Fruit fly (Drosophila melanogaster): ENCODE measurements around the gene Cpr62Ba.
A peak's percentile ranks its signal among the peaks of the same experiment; 100 is the strongest.

Cpr62Ba gene

DNA sequence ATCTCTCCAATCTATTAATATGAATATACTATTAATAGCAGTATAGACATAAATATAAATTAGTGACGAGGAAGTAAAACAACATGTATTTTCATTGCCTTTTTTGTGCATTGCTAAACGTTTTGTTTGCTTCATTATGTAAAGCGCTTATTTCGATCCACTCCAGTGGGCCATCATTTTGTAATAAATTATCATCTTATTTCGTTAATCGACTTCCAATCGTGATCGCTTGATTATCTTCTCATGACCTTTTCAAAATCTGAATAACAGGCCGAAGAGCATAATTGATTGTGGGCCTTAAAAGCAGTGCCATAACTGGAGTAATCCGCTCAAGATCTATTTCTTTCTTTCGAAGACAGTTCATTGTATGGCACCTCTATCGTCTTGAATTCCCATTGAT is 14.2 kb downstream of the Cpr62Ba start:
- no peak for TF ChIP-seq Eip78C (GFP tag)
- TF ChIP-seq CG10631 (GFP tag; optimal IDR thresholded peaks at IDR 0.05): no peak
- no peak for TF ChIP-seq OdsH (GFP tag; optimal IDR thresholded peaks at IDR 0.05)
- TF ChIP-seq achi (GFP tag; optimal IDR thresholded peaks at IDR 0.05): no peak
- TF ChIP-seq CG8119 (GFP tag; IDR thresholded peaks at IDR 0.05): no peak
- no peak for TF ChIP-seq cyc (GFP tag; optimal IDR thresholded peaks at IDR 0.05)
- TF ChIP-seq Sox14 (GFP tag; optimal IDR thresholded peaks at IDR 0.05): no peak
- TF ChIP-seq dsx (GFP tag; optimal IDR thresholded peaks at IDR 0.05; ENCODE audit: poor library complexity, severe bottlenecking): no peak
- TF ChIP-seq Ets21C (GFP tag; optimal IDR thresholded peaks at IDR 0.05): no peak
- TF ChIP-seq CG11902 (GFP tag; optimal IDR thresholded peaks at IDR 0.05): no peak

DNA sequence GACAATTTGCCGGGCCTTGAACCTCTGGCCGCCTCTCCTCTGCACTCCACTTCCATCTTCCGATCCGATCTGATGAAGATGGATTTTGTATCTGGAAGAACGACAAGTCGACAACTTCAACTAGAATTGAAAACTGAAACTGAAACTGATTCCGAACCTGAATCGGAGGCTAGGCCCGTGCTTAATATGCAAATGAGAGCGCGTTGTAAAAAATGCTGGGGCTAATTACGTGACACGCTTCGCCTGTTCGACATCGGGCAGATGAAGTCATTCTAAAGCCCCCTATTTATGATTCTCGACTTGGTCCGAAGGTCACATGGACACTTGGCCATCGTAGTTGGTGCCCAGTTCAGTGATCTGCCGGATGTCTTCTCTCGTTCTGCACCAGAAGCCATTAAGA is 15.0 kb downstream of the Cpr62Ba start:
- TF ChIP-seq CG34406 (GFP tag; optimal IDR thresholded peaks at IDR 0.05): no peak
- TF ChIP-seq Sox14 (GFP tag; optimal IDR thresholded peaks at IDR 0.05): no peak
- TF ChIP-seq topi (GFP tag; optimal IDR thresholded peaks at IDR 0.05): no peak
- TF ChIP-seq CG4318 (GFP tag; optimal IDR thresholded peaks at IDR 0.05): no peak
- TF ChIP-seq pdm3 (GFP tag; optimal IDR thresholded peaks at IDR 0.05): no peak
- TF ChIP-seq Eip93F (GFP tag; optimal IDR thresholded peaks at IDR 0.05): no peak
- no peak for TF ChIP-seq CG6854 (GFP tag; optimal IDR thresholded peaks at IDR 0.05)
- TF ChIP-seq achi (GFP tag; optimal IDR thresholded peaks at IDR 0.05): no peak
- no peak for TF ChIP-seq Hr39 (GFP tag; optimal IDR thresholded peaks at IDR 0.05)
- TF ChIP-seq eg (GFP tag; IDR thresholded peaks at IDR 0.05): no peak
- no peak for TF ChIP-seq CG15336 (GFP tag; IDR thresholded peaks at IDR 0.05)

DNA sequence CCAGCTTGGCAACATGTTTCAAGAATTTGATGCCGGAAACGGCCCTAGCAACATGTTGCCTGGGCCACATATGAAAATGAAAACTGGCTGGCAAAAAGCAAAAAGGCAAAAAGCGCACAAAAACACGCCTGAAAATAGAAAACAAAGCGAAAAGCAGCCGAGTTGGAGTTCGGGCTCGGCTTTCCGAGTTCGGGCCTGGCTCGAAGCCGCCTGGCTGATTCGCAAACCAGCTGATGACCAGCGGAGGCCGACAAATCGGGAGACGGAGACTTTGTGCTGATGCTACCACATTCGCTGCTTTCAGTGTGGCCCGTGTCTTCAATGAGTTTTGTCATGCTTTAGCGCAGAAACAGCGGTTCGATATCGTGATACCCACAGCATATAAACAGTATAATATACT is 21.3 kb downstream of the Cpr62Ba start, which contains the start of gene GV1:
Gene GV1, plus strand, starts transcription at position 301 of the 400 bp plus-strand sequence.
- TF ChIP-seq vri (GFP tag; optimal IDR thresholded peaks at IDR 0.05): peak; percentile 42
- TF ChIP-seq Hr38 (GFP tag; optimal IDR thresholded peaks at IDR 0.05): no peak
- no peak for TF ChIP-seq CG31627 (GFP tag; optimal IDR thresholded peaks at IDR 0.05)
- no peak for TF ChIP-seq CG8319 (GFP tag; optimal IDR thresholded peaks at IDR 0.05)
- peak; percentile 82 for TF ChIP-seq CG15336 (GFP tag; IDR thresholded peaks at IDR 0.05)
- TF ChIP-seq eg (GFP tag; IDR thresholded peaks at IDR 0.05): peak; percentile 89
- peak; percentile 59 for TF ChIP-seq CG3032 (tag; optimal IDR thresholded peaks at IDR 0.05)
- no peak for TF ChIP-seq svp (GFP tag)
- TF ChIP-seq Lpt (GFP tag; optimal IDR thresholded peaks at IDR 0.05): peak; percentile 57
- TF ChIP-seq CG11762 (GFP tag; optimal IDR thresholded peaks at IDR 0.05; ENCODE audit: insufficient read depth): no peak
- TF ChIP-seq CG10669 (GFP tag; optimal IDR thresholded peaks at IDR 0.05): peak; percentile 81
- no peak for TF ChIP-seq acj6 (GFP tag; optimal IDR thresholded peaks at IDR 0.05)
- peak; percentile 90 for TF ChIP-seq CG16779 (tag; optimal IDR thresholded peaks at IDR 0.05)
- TF ChIP-seq CG3919 (GFP tag; optimal IDR thresholded peaks at IDR 0.05): peak; percentile 51
- TF ChIP-seq spab (GFP tag; optimal IDR thresholded peaks at IDR 0.05): peak; percentile 87
- no peak for TF ChIP-seq achi (GFP tag; optimal IDR thresholded peaks at IDR 0.05)
- TF ChIP-seq Hr39 (GFP tag; optimal IDR thresholded peaks at IDR 0.05): no peak
- TF ChIP-seq CG11294 (GFP tag; IDR thresholded peaks at IDR 0.05): peak; percentile 39; the same call in 1 of the 2 replicates
- peak; percentile 95 for TF ChIP-seq CG6808 (GFP tag; optimal IDR thresholded peaks at IDR 0.05)
- peak; percentile 76 for TF ChIP-seq net (GFP tag; optimal IDR thresholded peaks at IDR 0.05)
- peak in 1 of 2 experiments; percentile 52 for TF ChIP-seq salr (GFP tag; optimal IDR thresholded peaks at IDR 0.05)
- TF ChIP-seq topi (GFP tag; optimal IDR thresholded peaks at IDR 0.05): no peak
- TF ChIP-seq fd59A (GFP tag; optimal IDR thresholded peaks at IDR 0.05): peak; percentile 53
- TF ChIP-seq CG34406 (GFP tag; optimal IDR thresholded peaks at IDR 0.05): peak; percentile 36
- TF ChIP-seq Sox14 (GFP tag; optimal IDR thresholded peaks at IDR 0.05): peak; percentile 0
- TF ChIP-seq Sox102F (GFP tag; optimal IDR thresholded peaks at IDR 0.05): peak; percentile 37
- TF ChIP-seq Eip78C (GFP tag): peak; percentile 75
- TF ChIP-seq dsx (GFP tag; optimal IDR thresholded peaks at IDR 0.05; ENCODE audit: poor library complexity, severe bottlenecking): peak; percentile 87
- no peak for TF ChIP-seq OdsH (GFP tag; optimal IDR thresholded peaks at IDR 0.05)
- TF ChIP-seq CG9139 (GFP tag; optimal IDR thresholded peaks at IDR 0.05): peak; percentile 97
- TF ChIP-seq fd85E (GFP tag; optimal IDR thresholded peaks at IDR 0.05): no peak
- TF ChIP-seq CG10631 (GFP tag; optimal IDR thresholded peaks at IDR 0.05): no peak
- no peak for TF ChIP-seq dac (GFP tag; optimal IDR thresholded peaks at IDR 0.05)
- peak; percentile 88 for TF ChIP-seq CG6276 (GFP tag; optimal IDR thresholded peaks at IDR 0.05)
- no peak for TF ChIP-seq Smox (GFP tag; optimal IDR thresholded peaks at IDR 0.05)
- TF ChIP-seq Hr4 (GFP tag; optimal IDR thresholded peaks at IDR 0.05): peak; percentile 18
- TF ChIP-seq cyc (GFP tag; optimal IDR thresholded peaks at IDR 0.05): no peak
- TF ChIP-seq Blimp-1 (GFP tag; optimal IDR thresholded peaks at IDR 0.05): peak; percentile 82
- TF ChIP-seq Eip75B (GFP tag; optimal IDR thresholded peaks at IDR 0.05): peak; percentile 50
- TF ChIP-seq CG8632 (GFP tag; optimal IDR thresholded peaks at IDR 0.05): peak; percentile 28
